Worm (Caenorhabditis elegans) whole organism, midembryonic: ENCODE results near the gene kle-2.

Experiments
- T22C8.4 ChIP-seq: fragments of 200-800 bp; sonication (Bioruptor generic); IDR thresholded peaks from 2 replicates; pipeline ENCODE4 v1.3.6; 2022; ENCODE audit warnings: missing genetic modification characterization, missing compliant biosample characterization
- cog-1 ChIP-seq: sonication (generic microtip); optimal IDR thresholded peaks from 2 replicates; lab custom pipeline; 2016; ENCODE audit warnings: missing genetic modification characterization, missing compliant biosample characterization
- flt-1 ChIP-seq: fragments of 200-800 bp; sonication (Bioruptor generic); IDR thresholded peaks from 2 replicates; pipeline ENCODE4 v1.3.6; 2022; ENCODE audit warnings: missing genetic modification characterization, missing compliant biosample characterization
- klf-2 ChIP-seq: fragments of 200-800 bp; sonication (Bioruptor generic); conservative IDR thresholded peaks from 2 replicates; pipeline ENCODE4 v1.3.6; 2022; ENCODE audit warnings: missing genetic modification reagents, missing genetic modification characterization, missing compliant biosample characterization
- ref-1 ChIP-seq: fragments of 200-800 bp; sonication (Bioruptor generic); conservative IDR thresholded peaks from 2 replicates; pipeline ENCODE4 v1.3.6; 2022; ENCODE audit warnings: missing genetic modification reagents, missing genetic modification characterization, missing compliant biosample characterization
- tab-1 ChIP-seq: fragments of 200-800 bp; sonication (Bioruptor generic); IDR thresholded peaks from 2 replicates; pipeline ENCODE4 v1.3.6; 2022; ENCODE audit warnings: missing genetic modification characterization, missing compliant biosample characterization
- ztf-23 ChIP-seq: fragments of 200-800 bp; sonication (Bioruptor generic); IDR thresholded peaks from 2 replicates; pipeline ENCODE4 v1.3.6; 2022; ENCODE audit warnings: missing genetic modification reagents, missing genetic modification characterization, missing compliant biosample characterization
- ztf-29 ChIP-seq: fragments of 200-800 bp; sonication (Bioruptor generic); IDR thresholded peaks from 2 replicates; pipeline ENCODE4 v1.3.6; 2022; ENCODE audit warnings: missing genetic modification reagents, missing genetic modification characterization, missing compliant biosample characterization

- no peak for TF ChIP-seq cog-1
- no peak for TF ChIP-seq flt-1
- no peak for TF ChIP-seq ztf-29 (GFP tag; lab: Robert Waterston, UW)
- TF ChIP-seq klf-2 (GFP tag; lab: Robert Waterston, UW): no peak
- TF ChIP-seq ref-1 (GFP tag; lab: Robert Waterston, UW): no peak
- TF ChIP-seq T22C8.4 (GFP tag; lab: Robert Waterston, UW): no peak
- no peak for TF ChIP-seq ztf-23 (GFP tag; lab: Robert Waterston, UW)
- no peak for TF ChIP-seq tab-1 (GFP tag; lab: Robert Waterston, UW)
Observed at ce11 chrIII:7922207-7922606, 19.3 kb upstream of the kle-2 start, which contains the start of gene C29E4.17.
